Fruit fly (Drosophila melanogaster): ENCODE data around the gene Mettl3.
A peak's percentile ranks its signal among the peaks of the same experiment; 100 is the strongest.

Mettl3 gene

dm6 chr3R:24031019-24031824 is 735 bp upstream of the Mettl3 start (continued):
- no peak for TF ChIP-seq pita (GFP tag; optimal IDR thresholded peaks at IDR 0.05)
- TF ChIP-seq ato (GFP tag; IDR thresholded peaks at IDR 0.05; ENCODE audit: partially characterized antibody) = 0 out of 2 replicates have a peak, but pooled peaks have one; percentile 22
- no peak for TF ChIP-seq mld (GFP tag; IDR thresholded peaks at IDR 0.05; ENCODE audit: partially characterized antibody)
- no peak for TF ChIP-seq CG9609 (GFP tag; optimal IDR thresholded peaks at IDR 0.05)
- TF ChIP-seq CG17361 (GFP tag; IDR thresholded peaks at IDR 0.05) = no peak
- TF ChIP-seq CG34224 (GFP tag; IDR thresholded peaks at IDR 0.05; ENCODE audit: partially characterized antibody) = no peak
- TF ChIP-seq jing (GFP tag; optimal IDR thresholded peaks at IDR 0.05) = no peak
- TF ChIP-seq CG9215 (GFP tag; IDR thresholded peaks at IDR 0.05) = no peak
- peak; percentile 29 for TF ChIP-seq CG9876 (GFP tag; optimal IDR thresholded peaks at IDR 0.05)
- TF ChIP-seq Aef1 (GFP tag; IDR thresholded peaks at IDR 0.05) = 0 out of 3 replicates have a peak, but pooled peaks have one; percentile 21
- no peak for TF ChIP-seq CG32772 (GFP tag; IDR thresholded peaks at IDR 0.05)
- TF ChIP-seq Dp (GFP tag; optimal IDR thresholded peaks at IDR 0.05) = no peak
- no peak for TF ChIP-seq wor (GFP tag; IDR thresholded peaks at IDR 0.05)
- TF ChIP-seq ttk (GFP tag; IDR thresholded peaks at IDR 0.05) = no peak
- TF ChIP-seq CG17328 (GFP tag; IDR thresholded peaks at IDR 0.05) = no peak
- no peak for TF ChIP-seq dm (GFP tag; optimal IDR thresholded peaks at IDR 0.05)
- TF ChIP-seq Eip74EF (GFP tag; optimal IDR thresholded peaks at IDR 0.05) = peak in 1 of 2 experiments; percentile 57
- TF ChIP-seq Dad (GFP tag; optimal IDR thresholded peaks at IDR 0.05) = no peak
- TF ChIP-seq CG14050 (GFP tag; IDR thresholded peaks at IDR 0.05) = 0 out of 3 replicates have a peak, but pooled peaks have one; percentile 12
- TF ChIP-seq CG16779 (GFP tag; IDR thresholded peaks at IDR 0.05) = peak; percentile 74
- TF ChIP-seq ind (GFP tag; optimal IDR thresholded peaks at IDR 0.05) = no peak
- no peak for TF ChIP-seq CG11398 (GFP tag; optimal IDR thresholded peaks at IDR 0.05)
- TF ChIP-seq CG4730 (GFP tag; IDR thresholded peaks at IDR 0.05) = no peak
- no peak for TF ChIP-seq CG13624 (GFP tag; optimal IDR thresholded peaks at IDR 0.05)
- no peak for TF ChIP-seq CG1529 (GFP tag; optimal IDR thresholded peaks at IDR 0.05)
- TF ChIP-seq grn (GFP tag; optimal IDR thresholded peaks at IDR 0.05) = no peak
- no peak for TF ChIP-seq en (GFP tag; optimal IDR thresholded peaks at IDR 0.05)
- no peak for TF ChIP-seq CHES-1-like (GFP tag; optimal IDR thresholded peaks at IDR 0.05)
- TF ChIP-seq wek (GFP tag; optimal IDR thresholded peaks at IDR 0.05) = no peak
- TF ChIP-seq zf30C (GFP tag; optimal IDR thresholded peaks at IDR 0.05) = peak; percentile 80
- 0 out of 2 replicates have a peak, but pooled peaks have one; percentile 32 for TF ChIP-seq CG32767 (GFP tag; IDR thresholded peaks at IDR 0.05)
- TF ChIP-seq pb (GFP tag; optimal IDR thresholded peaks at IDR 0.05) = no peak
- TF ChIP-seq CG14441 (GFP tag; IDR thresholded peaks at IDR 0.05) = peak; percentile 40; the same call in 1 of the 2 replicates
- TF ChIP-seq chm (GFP tag; IDR thresholded peaks at IDR 0.05) = peak; percentile 63
- 0 out of 2 replicates have a peak, but pooled peaks have one; percentile 5 for TF ChIP-seq CG6689 (GFP tag; IDR thresholded peaks at IDR 0.05)
- no peak; the same call in 1 of the 2 replicates for TF ChIP-seq CG13287 (GFP tag; IDR thresholded peaks at IDR 0.05; ENCODE audit: partially characterized antibody)
- no peak for TF ChIP-seq kah (GFP tag; optimal IDR thresholded peaks at IDR 0.05)
- no peak for TF ChIP-seq CG12391 (tag; optimal IDR thresholded peaks at IDR 0.05)
- no peak for TF ChIP-seq insv (GFP tag; optimal IDR thresholded peaks at IDR 0.05)
- no peak for TF ChIP-seq CG12659 (GFP tag; optimal IDR thresholded peaks at IDR 0.05)
- no peak for TF ChIP-seq Hr39 (optimal IDR thresholded peaks at IDR 0.05)
- TF ChIP-seq ewg (GFP tag; optimal IDR thresholded peaks at IDR 0.05) = peak; percentile 69
- peak; percentile 25 for TF ChIP-seq CG2202 (tag; optimal IDR thresholded peaks at IDR 0.05)
- peak; percentile 53 for TF ChIP-seq CG15479 (GFP tag; optimal IDR thresholded peaks at IDR 0.05)
- no peak for TF ChIP-seq Gsc (GFP tag; IDR thresholded peaks at IDR 0.05)
- no peak for TF ChIP-seq Taf1 (GFP tag; IDR thresholded peaks at IDR 0.05)
- TF ChIP-seq Bteb2 (GFP tag; optimal IDR thresholded peaks at IDR 0.05) = no peak
- TF ChIP-seq gce (GFP tag; IDR thresholded peaks at IDR 0.05) = peak; percentile 24; the same call in 1 of the 3 replicates
- TF ChIP-seq sna (GFP tag; IDR thresholded peaks at IDR 0.05; ENCODE audit: partially characterized antibody) = 0 out of 2 replicates have a peak, but pooled peaks have one; percentile 10

Measured in whole organism, embryonic.